Fruit fly (Drosophila melanogaster): ENCODE data around the gene Nepl11.

Gene Nepl11

DNA sequence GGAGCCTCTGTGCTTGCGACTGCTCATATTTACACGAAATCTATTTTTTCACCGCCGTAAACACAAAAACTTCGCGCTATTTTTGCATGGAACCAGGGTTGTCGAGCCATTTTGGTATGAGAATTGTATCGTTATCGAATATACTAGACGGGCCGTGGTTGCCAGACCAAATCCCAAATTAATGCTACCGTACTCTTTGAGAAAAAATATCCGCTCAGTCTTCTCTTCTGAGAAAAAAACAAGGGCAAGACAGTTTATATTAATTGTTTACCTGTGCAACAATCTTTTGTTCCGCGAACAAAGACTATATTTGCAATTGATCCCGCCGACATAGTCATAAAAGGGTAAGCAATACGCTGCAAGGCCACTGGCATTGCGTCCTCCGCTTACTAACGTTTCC is 42.9 kb upstream of the Nepl11 start, which contains the start of the genes Skp2 and CG1103 (continued):
- TF ChIP-seq CG4360 (GFP tag; IDR thresholded peaks at IDR 0.05), result no peak
- TF ChIP-seq CG6765 (GFP tag; optimal IDR thresholded peaks at IDR 0.05), result no peak
- TF ChIP-seq CG33213 (GFP tag; optimal IDR thresholded peaks at IDR 0.05), result peak; percentile 26
- no peak for TF ChIP-seq CG18011 (GFP tag; optimal IDR thresholded peaks at IDR 0.05)
- no peak for TF ChIP-seq run (tag; optimal IDR thresholded peaks at IDR 0.05)
- TF ChIP-seq NC2β (GFP tag; optimal IDR thresholded peaks at IDR 0.05), result no peak
- TF ChIP-seq Sox102F (GFP tag; optimal IDR thresholded peaks at IDR 0.05), result no peak
- TF ChIP-seq wek (GFP tag; optimal IDR thresholded peaks at IDR 0.05), result no peak
- no peak for TF ChIP-seq trh (GFP tag; optimal IDR thresholded peaks at IDR 0.05)
- no peak for TF ChIP-seq knrl (GFP tag; IDR thresholded peaks at IDR 0.05; ENCODE audit: partially characterized antibody)
- no peak for TF ChIP-seq CG18599 (GFP tag; optimal IDR thresholded peaks at IDR 0.05)
- TF ChIP-seq HLHmδ (GFP tag; optimal IDR thresholded peaks at IDR 0.05), result no peak
- TF ChIP-seq eyg (GFP tag; optimal IDR thresholded peaks at IDR 0.05), result no peak
- TF ChIP-seq CG1647 (GFP tag; optimal IDR thresholded peaks at IDR 0.05), result no peak
- no peak for TF ChIP-seq Ets65A (GFP tag)
- no peak for TF ChIP-seq jumu (GFP tag; optimal IDR thresholded peaks at IDR 0.05)
- TF ChIP-seq CG31224 (GFP tag; IDR thresholded peaks at IDR 0.05), result no peak
- TF ChIP-seq CG6254 (GFP tag; optimal IDR thresholded peaks at IDR 0.05), result no peak
- TF ChIP-seq CG12299 (tag; optimal IDR thresholded peaks at IDR 0.05), result no peak
- no peak for TF ChIP-seq Neu2 (GFP tag; optimal IDR thresholded peaks at IDR 0.05; ENCODE audit: borderline replicate concordance)
- TF ChIP-seq psq (GFP tag; optimal IDR thresholded peaks at IDR 0.05), result no peak
- TF ChIP-seq HmgZ (tag; optimal IDR thresholded peaks at IDR 0.05), result peak; percentile 41
- no peak for TF ChIP-seq CG10321 (GFP tag; IDR thresholded peaks at IDR 0.05)
- no peak for TF ChIP-seq her (GFP tag; optimal IDR thresholded peaks at IDR 0.05)
- no peak for TF ChIP-seq repo (GFP tag; optimal IDR thresholded peaks at IDR 0.05)
- no peak for TF ChIP-seq CG18619 (GFP tag; optimal IDR thresholded peaks at IDR 0.05)
- no peak for TF ChIP-seq kay (GFP tag; optimal IDR thresholded peaks at IDR 0.05)
- TF ChIP-seq rib (GFP tag; IDR thresholded peaks at IDR 0.05), result 0 out of 2 replicates have a peak, but pooled peaks have one; percentile 51
- TF ChIP-seq CG4282 (GFP tag; optimal IDR thresholded peaks at IDR 0.05), result no peak
- no peak for TF ChIP-seq CG6654 (GFP tag; optimal IDR thresholded peaks at IDR 0.05)
- TF ChIP-seq Nf-YB (GFP tag; optimal IDR thresholded peaks at IDR 0.05), result no peak
- 0 out of 3 replicates have a peak, but pooled peaks have one; percentile 12 for TF ChIP-seq ci (GFP tag; IDR thresholded peaks at IDR 0.05)
- TF ChIP-seq tio (GFP tag; optimal IDR thresholded peaks at IDR 0.05), result no peak
- no peak for TF ChIP-seq CG16815 (GFP tag; optimal IDR thresholded peaks at IDR 0.05)
- TF ChIP-seq Hsf (GFP tag; optimal IDR thresholded peaks at IDR 0.05), result no peak
- no peak for TF ChIP-seq gro (GFP tag; optimal IDR thresholded peaks at IDR 0.05)
- TF ChIP-seq CG12942 (GFP tag; optimal IDR thresholded peaks at IDR 0.05), result no peak
- no peak for TF ChIP-seq hbn (GFP tag; IDR thresholded peaks at IDR 0.05; ENCODE audit: partially characterized antibody)
- peak; percentile 75 for TF ChIP-seq CG3847 (GFP tag; IDR thresholded peaks at IDR 0.05)
- TF ChIP-seq Abd-B (GFP tag; optimal IDR thresholded peaks at IDR 0.05), result no peak
- TF ChIP-seq BEAF-32 (GFP tag; optimal IDR thresholded peaks at IDR 0.05), result peak; percentile 51
- TF ChIP-seq ind (GFP tag; optimal IDR thresholded peaks at IDR 0.05), result no peak
- no peak for TF ChIP-seq Deaf1 (tag; optimal IDR thresholded peaks at IDR 0.05)
- no peak for TF ChIP-seq dati (GFP tag; IDR thresholded peaks at IDR 0.05)
- no peak for TF ChIP-seq gcm (GFP tag; optimal IDR thresholded peaks at IDR 0.05)
- TF ChIP-seq corto (GFP tag; optimal IDR thresholded peaks at IDR 0.05), result no peak
- no peak for TF ChIP-seq Sox100B (GFP tag; optimal IDR thresholded peaks at IDR 0.05)
- no peak for TF ChIP-seq peb (GFP tag; IDR thresholded peaks at IDR 0.05)
- TF ChIP-seq Doc3 (GFP tag; IDR thresholded peaks at IDR 0.05; ENCODE audit: partially characterized antibody), result 0 out of 3 replicates have a peak, but pooled peaks have one; percentile 38
- no peak for TF ChIP-seq BtbVII (GFP tag; optimal IDR thresholded peaks at IDR 0.05)
- no peak for TF ChIP-seq CG43689 (GFP tag; IDR thresholded peaks at IDR 0.05)
- peak; percentile 52 for TF ChIP-seq Sry-δ (GFP tag; optimal IDR thresholded peaks at IDR 0.05)

Data from whole organism, embryonic.